Fruit fly (Drosophila melanogaster): ENCODE measurements around the gene Cpr64Aa.

DNA sequence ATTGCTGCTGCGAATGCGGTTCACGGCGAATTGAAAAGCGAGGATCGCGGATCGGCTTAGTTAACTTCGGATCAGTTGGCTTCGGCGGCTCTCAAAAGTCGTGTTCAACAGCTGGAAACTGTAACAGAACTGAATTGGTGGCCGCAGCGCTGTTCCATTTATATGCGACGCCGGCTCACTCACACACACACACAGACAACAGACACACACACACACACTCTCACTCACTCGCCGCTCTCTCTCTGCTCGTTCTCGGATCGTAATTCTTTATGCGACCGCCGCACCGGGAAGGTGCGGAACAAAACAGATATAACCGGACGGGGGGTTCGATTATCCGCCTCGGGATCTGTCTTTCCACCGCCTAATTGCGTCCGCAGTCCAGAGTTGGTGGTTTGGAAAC, 18.2 kb upstream of the Cpr64Aa start, which contains the start of gene CG46460:
- TF ChIP-seq CG6276 (GFP tag; optimal IDR thresholded peaks at IDR 0.05) (no peak), Sox102F (GFP tag; optimal IDR thresholded peaks at IDR 0.05) (peak; percentile 26), CG11294 (GFP tag; IDR thresholded peaks at IDR 0.05) (no peak), fd59A (GFP tag; optimal IDR thresholded peaks at IDR 0.05) (no peak), CG31627 (GFP tag; optimal IDR thresholded peaks at IDR 0.05) (peak; percentile 39), CG7368 (GFP tag; optimal IDR thresholded peaks at IDR 0.05) (no peak), OdsH (GFP tag; optimal IDR thresholded peaks at IDR 0.05) (no peak), Sox15 (GFP tag; optimal IDR thresholded peaks at IDR 0.05) (no peak), CG10669 (GFP tag; optimal IDR thresholded peaks at IDR 0.05) (peak; percentile 26), Hr4 (GFP tag; optimal IDR thresholded peaks at IDR 0.05) (no peak), ss (GFP tag; optimal IDR thresholded peaks at IDR 0.05) (peak in 1 of 2 experiments; percentile 7), dac (GFP tag; optimal IDR thresholded peaks at IDR 0.05) (no peak), cyc (GFP tag; optimal IDR thresholded peaks at IDR 0.05) (peak; percentile 25), CG15336 (GFP tag; IDR thresholded peaks at IDR 0.05) (no peak)
